Worm (Caenorhabditis elegans): ENCODE results near the gene spat-2.
A peak's percentile ranks its signal among the peaks of the same experiment; 100 is the strongest.

DNA sequence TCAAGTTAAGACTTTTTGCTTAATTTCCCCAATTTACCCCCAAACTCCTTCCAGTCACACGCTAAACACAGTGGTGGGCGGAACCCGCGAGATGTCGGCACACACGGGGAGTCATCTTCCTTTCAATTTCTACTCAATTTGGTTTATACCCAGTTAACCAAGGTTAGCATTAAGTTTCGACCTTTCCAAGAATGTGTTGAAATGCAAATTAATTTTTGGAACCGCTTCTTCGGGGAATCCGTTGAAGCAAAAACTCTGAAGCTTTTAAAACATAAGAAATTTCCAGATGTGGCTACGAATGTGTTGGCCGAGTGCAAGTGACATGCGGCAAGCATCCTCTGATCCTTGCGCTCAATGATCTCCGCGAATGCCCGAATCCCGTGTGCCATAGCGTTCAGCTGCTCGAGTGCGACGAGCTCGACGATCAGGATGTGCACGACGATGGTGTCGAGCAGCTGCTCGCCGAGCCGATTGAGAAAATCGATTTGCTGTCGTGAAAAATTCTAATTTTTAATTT is 54.2 kb downstream of the spat-2 start:
- TF ChIP-seq egl-44 (GFP tag; IDR thresholded peaks at IDR 0.05): peak; percentile 66; the same call in 1 of the 2 replicates
- TF ChIP-seq efl-1 (GFP tag; optimal IDR thresholded peaks at IDR 0.05): no peak
- TF ChIP-seq unc-62 (GFP tag; optimal IDR thresholded peaks at IDR 0.05): no peak
- TF ChIP-seq egl-18 (GFP tag; IDR thresholded peaks at IDR 0.05): no peak
- TF ChIP-seq let-607 (tag; optimal IDR thresholded peaks at IDR 0.05): peak in 1 of 2 experiments; percentile 47
- TF ChIP-seq ceh-40 (GFP tag; IDR thresholded peaks at IDR 0.05): 0 out of 2 replicates have a peak, but pooled peaks have one; percentile 35
- TF ChIP-seq ama-1 (optimal IDR thresholded peaks at IDR 0.05): peak; percentile 88
- no peak for TF ChIP-seq ama-1 (GFP tag; optimal IDR thresholded peaks at IDR 0.05)
- peak; percentile 44 for TF ChIP-seq die-1 (tag; optimal IDR thresholded peaks at IDR 0.05)
- TF ChIP-seq madf-8 (GFP tag; conservative IDR thresholded peaks at IDR 0.05): peak; percentile 37
- TF ChIP-seq Y95B8A.8 (GFP tag; IDR thresholded peaks at IDR 0.05): peak; percentile 61; the same call in 1 of the 2 replicates
- no peak for TF ChIP-seq Y56A3A.18 (GFP tag; IDR thresholded peaks at IDR 0.05)
